Fruit fly (Drosophila melanogaster): ENCODE measurements around the gene CG33773.

CG33773 gene

DNA sequence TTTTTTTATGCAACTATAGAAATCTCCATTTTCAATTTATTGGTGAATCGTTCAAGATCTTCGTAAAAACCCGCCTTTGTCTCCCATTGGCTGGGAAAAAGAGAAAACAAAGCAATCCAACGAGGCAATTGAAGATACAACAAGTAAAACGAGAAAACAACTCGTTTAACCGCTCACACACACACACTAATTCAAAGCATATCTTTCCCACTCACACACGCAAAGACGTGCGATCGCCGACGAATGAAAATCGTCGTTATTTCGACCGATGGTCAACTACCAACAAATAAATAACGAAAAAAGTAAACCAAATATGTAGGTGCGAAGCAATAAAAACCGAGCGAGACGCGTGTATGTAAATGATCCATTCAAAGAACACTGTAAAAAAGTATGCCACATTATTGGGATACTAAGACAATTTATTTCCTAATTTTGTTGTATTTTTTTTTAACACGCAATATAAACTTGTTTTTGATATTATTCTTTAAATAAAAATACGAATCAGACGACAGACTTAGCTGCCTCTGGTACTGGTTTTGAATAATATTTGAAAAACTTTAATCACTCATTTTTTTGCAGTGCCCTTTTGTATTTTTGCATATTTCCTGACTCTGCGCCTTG lies 27.3 kb downstream of the CG33773 start (continued):
- peak; percentile 84 to 94 for TF ChIP-seq ss (GFP tag; optimal IDR thresholded peaks at IDR 0.05)
- peak; percentile 71 for TF ChIP-seq CG7368 (GFP tag; optimal IDR thresholded peaks at IDR 0.05)
- peak; percentile 30 for TF ChIP-seq OdsH (GFP tag; optimal IDR thresholded peaks at IDR 0.05)
- TF ChIP-seq CG6792 (GFP tag; optimal IDR thresholded peaks at IDR 0.05), result peak; percentile 19
- peak; percentile 42 for TF ChIP-seq topi (GFP tag; optimal IDR thresholded peaks at IDR 0.05)
- peak; percentile 71 for TF ChIP-seq fkh (GFP tag; optimal IDR thresholded peaks at IDR 0.05)
- peak; percentile 79 for TF ChIP-seq Ets96B (tag; optimal IDR thresholded peaks at IDR 0.05)
- no peak for TF ChIP-seq Hr4 (GFP tag; optimal IDR thresholded peaks at IDR 0.05)
- peak; percentile 66 for TF ChIP-seq CG34406 (GFP tag; optimal IDR thresholded peaks at IDR 0.05)

DNA sequence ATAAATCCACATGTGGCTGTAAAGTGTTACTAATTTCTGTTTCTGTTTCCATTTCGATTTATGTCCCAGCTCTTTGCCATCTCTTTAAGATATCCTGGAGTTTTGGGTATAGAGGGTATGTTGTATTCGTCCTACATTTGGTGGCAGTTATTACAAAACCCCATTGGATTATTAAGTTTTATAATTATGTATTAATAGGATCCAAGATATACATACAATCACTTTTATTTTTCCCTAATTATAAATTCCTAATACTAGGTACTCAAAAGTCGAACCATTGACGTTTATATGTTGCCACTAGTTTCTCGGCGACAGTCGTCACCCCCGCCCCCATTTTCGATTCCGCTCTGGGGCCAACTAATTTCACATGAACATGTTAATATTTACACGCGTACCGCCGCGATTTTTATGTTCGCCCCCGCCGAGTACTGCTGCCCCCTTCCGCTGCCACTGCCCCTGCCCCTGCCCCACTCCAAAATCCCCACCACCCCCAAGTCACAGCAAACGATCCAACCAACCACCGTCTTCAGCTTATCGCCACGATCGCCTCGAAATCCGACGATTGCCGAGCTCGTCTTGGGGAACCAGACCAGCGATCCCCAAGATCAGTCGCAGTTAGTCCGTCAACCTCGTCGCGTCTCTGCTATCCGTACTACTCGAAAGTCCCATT lies 29.6 kb downstream of the CG33773 start, which contains the start of gene Sox100B:
TSS of gene Sox100B (plus strand) at position 601 of the 670 bp plus-strand sequence.
- TF ChIP-seq svp (GFP tag), result peak; percentile 60
- TF ChIP-seq Ets96B (tag; optimal IDR thresholded peaks at IDR 0.05), result peak; percentile 18
- 0 out of 3 replicates have a peak, but pooled peaks have one; percentile 23 for TF ChIP-seq CG6163 (GFP tag; IDR thresholded peaks at IDR 0.05)
- TF ChIP-seq CG1621 (tag; optimal IDR thresholded peaks at IDR 0.05), result no peak
- TF ChIP-seq Eip78C (GFP tag), result peak; percentile 57
- no peak for TF ChIP-seq CG8632 (GFP tag; optimal IDR thresholded peaks at IDR 0.05)
- peak; percentile 67 for TF ChIP-seq fkh (GFP tag; optimal IDR thresholded peaks at IDR 0.05)
- no peak for TF ChIP-seq Lpt (GFP tag; optimal IDR thresholded peaks at IDR 0.05)
- TF ChIP-seq CG3032 (tag; optimal IDR thresholded peaks at IDR 0.05), result peak; percentile 23

DNA sequence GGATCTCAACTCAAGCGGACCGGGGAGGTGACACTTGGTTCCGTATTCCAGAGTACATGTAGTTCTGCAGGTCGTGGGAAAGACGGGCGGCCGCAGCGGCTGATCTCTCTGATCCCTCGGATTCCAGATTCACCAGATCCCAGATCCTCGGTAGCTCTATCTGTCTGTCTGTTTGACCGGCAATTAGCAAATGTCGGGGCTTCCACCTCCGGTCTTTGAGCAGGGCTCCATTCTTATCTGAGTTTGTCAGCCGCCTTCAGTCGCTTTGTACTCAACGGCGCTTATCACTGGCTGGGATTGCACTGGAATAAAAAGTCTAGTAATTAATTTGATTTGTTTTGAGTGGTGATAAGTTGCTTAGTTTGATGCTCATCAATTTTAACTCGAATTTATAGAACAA lies 31.2 kb downstream of the CG33773 start:
- TF ChIP-seq fd85E (GFP tag; optimal IDR thresholded peaks at IDR 0.05), result no peak
- TF ChIP-seq CG31627 (GFP tag; optimal IDR thresholded peaks at IDR 0.05), result no peak
- TF ChIP-seq CG3919 (GFP tag; optimal IDR thresholded peaks at IDR 0.05), result peak; percentile 9
- no peak for TF ChIP-seq Hr4 (GFP tag; optimal IDR thresholded peaks at IDR 0.05)
- no peak for TF ChIP-seq fd59A (GFP tag; optimal IDR thresholded peaks at IDR 0.05)
- peak; percentile 24 for TF ChIP-seq Sox14 (GFP tag; optimal IDR thresholded peaks at IDR 0.05)
- no peak for TF ChIP-seq CG10669 (GFP tag; optimal IDR thresholded peaks at IDR 0.05)
- no peak for TF ChIP-seq CG11762 (GFP tag; optimal IDR thresholded peaks at IDR 0.05; ENCODE audit: insufficient read depth)
- TF ChIP-seq CG9139 (GFP tag; optimal IDR thresholded peaks at IDR 0.05), result no peak
- no peak for TF ChIP-seq ss (GFP tag; optimal IDR thresholded peaks at IDR 0.05)
- peak; percentile 21 for TF ChIP-seq CG1621 (tag; optimal IDR thresholded peaks at IDR 0.05)
- no peak for TF ChIP-seq CG32006 (GFP tag; optimal IDR thresholded peaks at IDR 0.05)
- peak; percentile 98 for TF ChIP-seq svp (GFP tag)
- TF ChIP-seq Smox (GFP tag; optimal IDR thresholded peaks at IDR 0.05), result no peak
- TF ChIP-seq acj6 (GFP tag; optimal IDR thresholded peaks at IDR 0.05), result no peak
- peak; percentile 1 for TF ChIP-seq CG6808 (GFP tag; optimal IDR thresholded peaks at IDR 0.05)
- TF ChIP-seq CG7368 (GFP tag; optimal IDR thresholded peaks at IDR 0.05), result no peak
- TF ChIP-seq Eip78C (GFP tag), result peak; percentile 33
- peak; percentile 32 for TF ChIP-seq Ets96B (tag; optimal IDR thresholded peaks at IDR 0.05)
- peak; percentile 17 for TF ChIP-seq CG10631 (GFP tag; optimal IDR thresholded peaks at IDR 0.05)
- no peak for TF ChIP-seq vri (GFP tag; optimal IDR thresholded peaks at IDR 0.05)
- no peak for TF ChIP-seq CG11902 (GFP tag; optimal IDR thresholded peaks at IDR 0.05)
- TF ChIP-seq eg (GFP tag; IDR thresholded peaks at IDR 0.05), result no peak
- TF ChIP-seq CG3032 (tag; optimal IDR thresholded peaks at IDR 0.05), result peak; percentile 5
- peak; percentile 28 for TF ChIP-seq lz (GFP tag; optimal IDR thresholded peaks at IDR 0.05)
- no peak for TF ChIP-seq Blimp-1 (GFP tag; optimal IDR thresholded peaks at IDR 0.05)
- no peak for TF ChIP-seq Ets21C (GFP tag; optimal IDR thresholded peaks at IDR 0.05)

All from whole organism, prepupa.